Worm (Caenorhabditis elegans): ENCODE measurements around the gene C30A5.16.
A peak's percentile ranks its signal among the peaks of the same experiment; 100 is the strongest.

The C30A5.16 gene

ce11 chrIII:8250007-8250683 lies 32.1 kb downstream of the C30A5.16 start, which contains the start of gene knl-1 (continued):
- peak; percentile 34; the same call in 1 of the 2 replicates for TF ChIP-seq vab-7 (GFP tag; IDR thresholded peaks at IDR 0.05)
- TF ChIP-seq nhr-6 (tag; optimal IDR thresholded peaks at IDR 0.05): no peak
- peak; percentile 75 for TF ChIP-seq dpl-1 (GFP tag; optimal IDR thresholded peaks at IDR 0.05)
- no peak for TF ChIP-seq nhr-48 (tag; optimal IDR thresholded peaks at IDR 0.05)
- no peak for TF ChIP-seq aly-2 (tag; optimal IDR thresholded peaks at IDR 0.05)
- no peak for TF ChIP-seq pha-4 (GFP tag; IDR thresholded peaks at IDR 0.05)
- peak; percentile 85 for TF ChIP-seq pha-4 (tag; optimal IDR thresholded peaks at IDR 0.05)
- TF ChIP-seq ZK337.2 (GFP tag; IDR thresholded peaks at IDR 0.05): no peak
- no peak for TF ChIP-seq lin-39 (tag; optimal IDR thresholded peaks at IDR 0.05)
- TF ChIP-seq Y48G9A.11 (GFP tag; IDR thresholded peaks at IDR 0.05): peak; percentile 48; the same call in 1 of the 2 replicates
- no peak for TF ChIP-seq saeg-2 (GFP tag; IDR thresholded peaks at IDR 0.05)
- TF ChIP-seq aha-1 (tag): peak; percentile 84
- no peak for TF ChIP-seq lsy-2 (tag; optimal IDR thresholded peaks at IDR 0.05)
- no peak for TF ChIP-seq nhr-11 (tag; optimal IDR thresholded peaks at IDR 0.05)
- TF ChIP-seq set-16 (GFP tag; IDR thresholded peaks at IDR 0.05): no peak
- TF ChIP-seq ama-1 (optimal IDR thresholded peaks at IDR 0.05): no peak
- no peak for TF ChIP-seq nhr-28 (tag; optimal IDR thresholded peaks at IDR 0.05)
- no peak for TF ChIP-seq ZK546.5 (tag; optimal IDR thresholded peaks at IDR 0.05)
- peak; percentile 94 for TF ChIP-seq lin-38 (GFP tag; IDR thresholded peaks at IDR 0.05)
- no peak for TF ChIP-seq zfp-3 (GFP tag; conservative IDR thresholded peaks at IDR 0.05)
- TF ChIP-seq daf-12 (tag; optimal IDR thresholded peaks at IDR 0.05): no peak
- no peak for TF ChIP-seq F44E2.7 (GFP tag; IDR thresholded peaks at IDR 0.05)
- TF ChIP-seq lin-13 (GFP tag; optimal IDR thresholded peaks at IDR 0.05): peak; percentile 69
- TF ChIP-seq php-3 (GFP tag; IDR thresholded peaks at IDR 0.05): no peak
- no peak for TF ChIP-seq spr-3 (GFP tag; optimal IDR thresholded peaks at IDR 0.05)
- no peak for TF ChIP-seq egl-27 (tag; optimal IDR thresholded peaks at IDR 0.05)
- no peak for TF ChIP-seq T26A8.4 (GFP tag; IDR thresholded peaks at IDR 0.05)
- TF ChIP-seq daf-19 (GFP tag; conservative IDR thresholded peaks at IDR 0.05): no peak

ce11 chrIII:8254938-8255337 lies 36.9 kb downstream of the C30A5.16 start, which contains the start of gene F09G8.5:
TSS of gene F09G8.5 (plus strand) at chrIII:8254975.
- TF ChIP-seq daf-8 (GFP tag; IDR thresholded peaks at IDR 0.05) (no peak), unc-62 (GFP tag; optimal IDR thresholded peaks at IDR 0.05 in 1 of 2) (no peak), unc-62 (tag; optimal IDR thresholded peaks at IDR 0.05) (no peak), rbr-2 (tag; optimal IDR thresholded peaks at IDR 0.05) (no peak), nhr-77 (tag; optimal IDR thresholded peaks at IDR 0.05) (no peak), zfp-3 (GFP tag; conservative IDR thresholded peaks at IDR 0.05) (no peak), lim-7 (GFP tag; IDR thresholded peaks at IDR 0.05) (no peak), nhr-41 (GFP tag; IDR thresholded peaks at IDR 0.05) (no peak), lin-15B (tag; optimal IDR thresholded peaks at IDR 0.05) (no peak), D1046.2 (GFP tag; IDR thresholded peaks at IDR 0.05) (no peak), nhr-28 (tag; optimal IDR thresholded peaks at IDR 0.05) (no peak), ceh-28 (tag; optimal IDR thresholded peaks at IDR 0.05) (no peak)

ce11 chrIII:8258045-8258444 lies 40.0 kb downstream of the C30A5.16 start, which contains the start of gene ncr-2:
TSS of gene ncr-2 (plus strand) at chrIII:8258345.
- no peak for TF ChIP-seq dmd-6 (GFP tag; IDR thresholded peaks at IDR 0.05)
- no peak for TF ChIP-seq T20F7.1 (GFP tag; optimal IDR thresholded peaks at IDR 0.05)
- TF ChIP-seq pqm-1 (tag; optimal IDR thresholded peaks at IDR 0.05): no peak
- TF ChIP-seq F49E8.2 (tag; optimal IDR thresholded peaks at IDR 0.05; ENCODE audit: borderline replicate concordance): no peak
- TF ChIP-seq mes-2 (tag; optimal IDR thresholded peaks at IDR 0.05; ENCODE audit: poor library complexity, severe bottlenecking): no peak
- no peak for TF ChIP-seq daf-19 (GFP tag; conservative IDR thresholded peaks at IDR 0.05)
- no peak for TF ChIP-seq ceh-20 (GFP tag; IDR thresholded peaks at IDR 0.05)
